Fruit fly (Drosophila melanogaster) whole organism, embryonic: Measurements from ENCODE around the gene Tsr1.

Experiments
- ATbp ChIP-seq: fragments of 200-800 bp; sonication (Bioruptor generic); optimal IDR thresholded peaks from 2 replicates; lab custom pipeline; 2017; ENCODE audit warnings: missing biosample characterization, mild to moderate bottlenecking, missing genetic modification characterization, missing genetic modification reagents
- Abd-B ChIP-seq: fragments of 200-800 bp; sonication (Bioruptor generic); optimal IDR thresholded peaks from 2 replicates; lab custom pipeline; 2018; ENCODE audit warnings: missing biosample characterization, mild to moderate bottlenecking, missing genetic modification characterization, moderate library complexity
- Aef1 ChIP-seq: fragments of 200-800 bp; sonication (Bioruptor generic); IDR thresholded peaks from 3 replicates; pipeline ENCODE4 v1.3.6; 2022; ENCODE audit warnings: missing biosample characterization, missing genetic modification characterization
- CG10147 ChIP-seq: fragments of 200-800 bp; sonication (Bioruptor generic); optimal IDR thresholded peaks from 2 replicates; lab custom pipeline; 2019; ENCODE audit warnings: missing biosample characterization, mild to moderate bottlenecking, missing genetic modification characterization, moderate library complexity
- CG12236 ChIP-seq: fragments of 200-800 bp; sonication (Bioruptor generic); optimal IDR thresholded peaks from 2 replicates; lab custom pipeline; 2016; ENCODE audit warnings: missing biosample characterization, missing genetic modification characterization
- CG12769 ChIP-seq: fragments of 200-800 bp; sonication (Bioruptor generic); optimal IDR thresholded peaks from 2 replicates; lab custom pipeline; 2019; ENCODE audit warnings: missing biosample characterization, mild to moderate bottlenecking, missing genetic modification characterization, moderate library complexity
- CG14050 ChIP-seq: fragments of 200-800 bp; sonication (Bioruptor generic); IDR thresholded peaks from 3 replicates; pipeline ENCODE4 v1.3.6; 2022; ENCODE audit warnings: missing biosample characterization, missing genetic modification characterization
- CG14441 ChIP-seq: fragments of 200-800 bp; sonication (Bioruptor generic); IDR thresholded peaks from 2 replicates; pipeline ENCODE4 v1.3.6; 2022; ENCODE audit warnings: missing biosample characterization, missing genetic modification characterization
- CG15514 ChIP-seq: fragments of 200-800 bp; sonication (Bioruptor generic); optimal IDR thresholded peaks from 3 replicates; lab custom pipeline; 2017; ENCODE audit warnings: missing biosample characterization, missing genetic modification characterization, mild to moderate bottlenecking, moderate library complexity, missing genetic modification reagents
- CG16779 ChIP-seq: fragments of 200-800 bp; sonication (Bioruptor generic); IDR thresholded peaks from 2 replicates; pipeline ENCODE4 v1.3.6; 2022; ENCODE audit warnings: missing biosample characterization, missing genetic modification characterization
- CG16813 ChIP-seq: fragments of 200-800 bp; sonication (Bioruptor generic); IDR thresholded peaks from 3 replicates; pipeline ENCODE4 v1.3.6; 2022; ENCODE audit warnings: missing biosample characterization, missing genetic modification characterization; ENCODE audit not compliant: partially characterized antibody
- CG17186 ChIP-seq: fragments of 200-800 bp; sonication (Bioruptor generic); optimal IDR thresholded peaks from 3 replicates; lab custom pipeline; 2017; ENCODE audit warnings: missing biosample characterization, missing genetic modification reagents, missing genetic modification characterization
- CG18262 ChIP-seq: fragments of 200-800 bp; optimal IDR thresholded peaks from 3 replicates; lab custom pipeline; 2019; ENCODE audit warnings: missing biosample characterization, mild to moderate bottlenecking, missing genetic modification characterization, moderate library complexity
- CG2889 ChIP-seq: fragments of 200-800 bp; sonication (Bioruptor generic); IDR thresholded peaks from 3 replicates; pipeline ENCODE4 v1.3.6; 2022; ENCODE audit warnings: missing biosample characterization, missing genetic modification characterization
- CG32767 ChIP-seq: fragments of 200-800 bp; sonication (Bioruptor generic); IDR thresholded peaks from 2 replicates; pipeline ENCODE4 v1.3.6; 2022; ENCODE audit warnings: missing biosample characterization, missing genetic modification characterization
- CG42726 ChIP-seq: fragments of 200-800 bp; sonication (Bioruptor generic); IDR thresholded peaks from 2 replicates; pipeline ENCODE4 v1.3.6; 2022; ENCODE audit warnings: missing biosample characterization, missing genetic modification characterization; ENCODE audit not compliant: partially characterized antibody
- CG6272 ChIP-seq: fragments of 200-800 bp; sonication (Bioruptor generic); IDR thresholded peaks from 2 replicates; pipeline ENCODE4 v1.3.6; 2022; ENCODE audit warnings: missing biosample characterization, missing genetic modification characterization
- CG7556 ChIP-seq: fragments of 200-800 bp; sonication (Bioruptor generic); optimal IDR thresholded peaks from 2 replicates; lab custom pipeline; 2017; ENCODE audit warnings: missing biosample characterization, mild to moderate bottlenecking, missing genetic modification characterization
- CG8359 ChIP-seq: fragments of 200-800 bp; sonication (Bioruptor generic); optimal IDR thresholded peaks from 2 replicates; lab custom pipeline; 2017; ENCODE audit warnings: missing biosample characterization, mild to moderate bottlenecking, missing genetic modification characterization, borderline replicate concordance
- CG8944 ChIP-seq: fragments of 200-800 bp; sonication (Bioruptor generic); optimal IDR thresholded peaks from 3 replicates; lab custom pipeline; 2016; ENCODE audit warnings: missing biosample characterization, missing genetic modification characterization
- Gsc ChIP-seq: fragments of 200-800 bp; sonication (Bioruptor generic); IDR thresholded peaks from 2 replicates; pipeline ENCODE4 v1.3.6; 2022; ENCODE audit warnings: missing biosample characterization, missing genetic modification characterization
- Hey ChIP-seq: fragments of 200-800 bp; sonication (Bioruptor generic); optimal IDR thresholded peaks from 3 replicates; lab custom pipeline; 2018; ENCODE audit warnings: missing biosample characterization, mild to moderate bottlenecking, missing genetic modification characterization
- HmgZ ChIP-seq: fragments of 200-800 bp; sonication (Bioruptor generic); optimal IDR thresholded peaks from 2 replicates; lab custom pipeline; 2018; ENCODE audit warnings: missing biosample characterization, mild to moderate bottlenecking, missing genetic modification characterization
- Hmx ChIP-seq: fragments of 200-800 bp; sonication (Bioruptor generic); optimal IDR thresholded peaks from 2 replicates; lab custom pipeline; 2016; ENCODE audit warnings: missing biosample characterization, missing genetic modification characterization
- MBD-R2 ChIP-seq: fragments of 200-800 bp; sonication (Bioruptor generic); IDR thresholded peaks from 2 replicates; pipeline ENCODE4 v1.3.6; 2022; ENCODE audit warnings: missing biosample characterization, missing genetic modification characterization
- Mes4 ChIP-seq: fragments of 200-800 bp; sonication (Bioruptor generic); optimal IDR thresholded peaks from 2 replicates; lab custom pipeline; 2016; ENCODE audit warnings: missing biosample characterization, missing genetic modification characterization
- Myb ChIP-seq: fragments of 200-800 bp; sonication (Bioruptor generic); optimal IDR thresholded peaks from 2 replicates; lab custom pipeline; 2016; ENCODE audit warnings: missing biosample characterization, missing genetic modification characterization
- Nf-YB ChIP-seq: fragments of 200-800 bp; sonication (Bioruptor generic); optimal IDR thresholded peaks from 3 replicates; lab custom pipeline; 2019; ENCODE audit warnings: missing biosample characterization, mild to moderate bottlenecking, missing genetic modification characterization, moderate library complexity
- Side ChIP-seq: fragments of 200-800 bp; sonication (Bioruptor generic); optimal IDR thresholded peaks from 2 replicates; lab custom pipeline; 2016; ENCODE audit warnings: missing biosample characterization, missing genetic modification characterization
- Sin3A ChIP-seq: fragments of >200 bp; optimal IDR thresholded peaks from 2 replicates; lab custom pipeline; 2018
- abd-A ChIP-seq: fragments of 200-800 bp; sonication (Bioruptor generic); optimal IDR thresholded peaks from 3 replicates; lab custom pipeline; 2019; ENCODE audit warnings: missing biosample characterization, mild to moderate bottlenecking, missing genetic modification characterization, moderate library complexity
- bcd ChIP-seq: fragments of 200-800 bp; sonication (Bioruptor generic); optimal IDR thresholded peaks from 2 replicates; lab custom pipeline; 2017; ENCODE audit warnings: missing biosample characterization, mild to moderate bottlenecking, missing genetic modification characterization
- btn ChIP-seq: fragments of 200-800 bp; sonication (Bioruptor generic); optimal IDR thresholded peaks from 2 replicates; lab custom pipeline; 2016; ENCODE audit warnings: missing biosample characterization, missing genetic modification characterization
- cad ChIP-seq: fragments of >200 bp; optimal IDR thresholded peaks from 2 replicates; lab custom pipeline; 2017; ENCODE audit warnings: missing biosample characterization, missing genetic modification characterization
- cg ChIP-seq: fragments of 200-800 bp; sonication (Bioruptor generic); optimal IDR thresholded peaks from 3 replicates; lab custom pipeline; 2019; ENCODE audit warnings: missing biosample characterization, mild to moderate bottlenecking, missing genetic modification characterization, moderate library complexity
- chinmo ChIP-seq: fragments of 200-800 bp; sonication (Bioruptor generic); IDR thresholded peaks from 4 replicates; pipeline ENCODE4 v1.3.6; 2022; ENCODE audit warnings: missing biosample characterization, missing genetic modification characterization; ENCODE audit not compliant: partially characterized antibody
- danr ChIP-seq: fragments of 200-800 bp; sonication (Bioruptor generic); IDR thresholded peaks from 2 replicates; pipeline ENCODE4 v1.3.6; 2022; ENCODE audit warnings: missing biosample characterization, missing genetic modification characterization
- emc ChIP-seq: fragments of 200-800 bp; sonication (Bioruptor generic); optimal IDR thresholded peaks from 2 replicates; lab custom pipeline; 2016; ENCODE audit warnings: missing biosample characterization, missing genetic modification characterization
- fru ChIP-seq: fragments of >200 bp; optimal IDR thresholded peaks from 2 replicates; lab custom pipeline; 2017
- gcm ChIP-seq: fragments of 200-800 bp; sonication (Bioruptor generic); optimal IDR thresholded peaks from 2 replicates; lab custom pipeline; 2019; ENCODE audit warnings: missing biosample characterization, mild to moderate bottlenecking, missing genetic modification characterization, moderate library complexity
- gsb-n ChIP-seq: fragments of 200-800 bp; sonication (Bioruptor generic); optimal IDR thresholded peaks from 3 replicates; lab custom pipeline; 2018; ENCODE audit warnings: missing biosample characterization, mild to moderate bottlenecking, missing genetic modification characterization
- ham ChIP-seq: fragments of 200-800 bp; sonication (Bioruptor generic); IDR thresholded peaks from 2 replicates; pipeline ENCODE4 v1.3.6; 2022; ENCODE audit warnings: missing biosample characterization, missing genetic modification characterization
- kay ChIP-seq: fragments of 200-800 bp; sonication (Bioruptor generic); optimal IDR thresholded peaks from 2 replicates; lab custom pipeline; 2016; ENCODE audit warnings: missing biosample characterization, missing genetic modification characterization
- nom ChIP-seq: fragments of 200-800 bp; sonication (Bioruptor generic); optimal IDR thresholded peaks from 2 replicates; lab custom pipeline; 2017; ENCODE audit warnings: missing biosample characterization, missing genetic modification characterization, mild to moderate bottlenecking, moderate library complexity, missing genetic modification reagents
- org-1 ChIP-seq: fragments of 200-800 bp; sonication (Bioruptor generic); optimal IDR thresholded peaks from 2 replicates; lab custom pipeline; 2017; ENCODE audit warnings: missing biosample characterization, missing genetic modification characterization
- pnt ChIP-seq: fragments of 200-800 bp; sonication (Bioruptor generic); optimal IDR thresholded peaks from 3 replicates; lab custom pipeline; 2016; ENCODE audit warnings: missing biosample characterization, missing genetic modification characterization
- ro ChIP-seq: fragments of 200-800 bp; sonication (Bioruptor generic); IDR thresholded peaks from 2 replicates; pipeline ENCODE4 v1.3.6; 2022; ENCODE audit warnings: missing biosample characterization, missing genetic modification characterization
- sima ChIP-seq: fragments of 200-800 bp; sonication (Bioruptor generic); optimal IDR thresholded peaks from 2 replicates; lab custom pipeline; 2016; ENCODE audit warnings: missing biosample characterization, missing genetic modification characterization
- sisA ChIP-seq: fragments of 200-800 bp; sonication (Bioruptor generic); IDR thresholded peaks from 2 replicates; pipeline ENCODE4 v1.3.6; 2022; ENCODE audit warnings: missing biosample characterization, missing genetic modification characterization
- slp2 ChIP-seq: fragments of 200-800 bp; sonication (Bioruptor generic); optimal IDR thresholded peaks from 2 replicates; lab custom pipeline; 2016; ENCODE audit warnings: missing biosample characterization, missing genetic modification characterization
- ttk ChIP-seq: fragments of 200-800 bp; sonication (Bioruptor generic); IDR thresholded peaks from 2 replicates; pipeline ENCODE4 v2.1.2; 2022; ENCODE audit warnings: missing biosample characterization, missing genetic modification characterization
- zen2 ChIP-seq: fragments of 200-800 bp; sonication (Bioruptor generic); IDR thresholded peaks from 3 replicates; pipeline ENCODE4 v1.3.6; 2022; ENCODE audit warnings: missing biosample characterization, missing genetic modification characterization; ENCODE audit not compliant: partially characterized antibody

Gene Tsr1

dm6 chr3L:21334999-21335631, at the start of gene Tsr1 (continued):
- TF ChIP-seq CG6272 (GFP tag; lab: Robert Waterston, UW) (no peak), bcd (GFP tag; lab: Kevin White, UChicago) (no peak), ham (no peak), fru (no peak), Hmx (GFP tag; lab: Kevin White, UChicago) (no peak), CG12236 (no peak), chinmo (GFP tag; lab: Robert Waterston, UW) (peak; percentile 94), Aef1 (GFP tag; lab: Robert Waterston, UW) (no peak), ro (GFP tag; lab: Robert Waterston, UW) (no peak), btn (GFP tag; lab: Kevin White, UChicago) (no peak), CG8944 (GFP tag; lab: Kevin White, UChicago) (no peak), Side (GFP tag; lab: Kevin White, UChicago) (no peak), CG18262 (tag; lab: Kevin White, UChicago) (no peak), Hey (tag; lab: Kevin White, UChicago) (no peak), pnt (GFP tag; lab: Kevin White, UChicago) (no peak), CG16779 (no peak), Myb (GFP tag; lab: Kevin White, UChicago) (no peak), CG12769 (tag; lab: Kevin White, UChicago) (no peak), CG15514 (GFP tag; lab: Kevin White, UChicago) (peak; percentile 54), cg (GFP tag; lab: Kevin White, UChicago) (no peak), slp2 (GFP tag; lab: Kevin White, UChicago) (no peak), abd-A (tag; lab: Kevin White, UChicago) (no peak), Nf-YB (GFP tag; lab: Kevin White, UChicago) (no peak), cad (no peak), CG32767 (GFP tag; lab: Robert Waterston, UW) (no peak), CG14441 (GFP tag; lab: Robert Waterston, UW) (no peak), emc (no peak), gsb-n (no peak), CG16813 (GFP tag; lab: Robert Waterston, UW) (peak; percentile 81), danr (GFP tag; lab: Robert Waterston, UW) (no peak), CG2889 (GFP tag; lab: Robert Waterston, UW) (no peak), sima (GFP tag; lab: Kevin White, UChicago) (no peak), zen2 (GFP tag; lab: Robert Waterston, UW) (peak; percentile 94), CG42726 (GFP tag; lab: Robert Waterston, UW) (peak; percentile 83), CG10147 (GFP tag; lab: Kevin White, UChicago) (no peak), Gsc (no peak), gcm (GFP tag; lab: Kevin White, UChicago) (no peak), Abd-B (GFP tag; lab: Kevin White, UChicago) (no peak), ttk (no peak), CG17186 (GFP tag; lab: Kevin White, UChicago) (peak; percentile 88), ATbp (GFP tag; lab: Kevin White, UChicago) (no peak), CG8359 (no peak), MBD-R2 (GFP tag; lab: Robert Waterston, UW) (peak; percentile 47), sisA (GFP tag; lab: Robert Waterston, UW) (no peak), org-1 (no peak), CG14050 (GFP tag; lab: Robert Waterston, UW) (no peak), Sin3A (lab: Kevin White, UChicago) (peak; percentile 24), HmgZ (tag; lab: Kevin White, UChicago) (peak; percentile 33), kay (GFP tag; lab: Kevin White, UChicago) (no peak), CG7556 (GFP tag; lab: Kevin White, UChicago) (no peak), Mes4 (no peak), nom (GFP tag; lab: Kevin White, UChicago) (no peak)
